In genomic region chrV:13993478-13993877, ce11 we compare ENCODE assay signal across 2 worm cellular contexts.
A peak's percentile ranks its signal among the peaks of the same experiment; 100 is the strongest.
TF ChIP-seq lines count a peak whose summit lies in the region.

No protein-coding gene starts in this region.

TF ChIP-seq in whole organism, L1 larva, 84 proteins besides CTCF, POLR2A, EP300 and RAD21:
- TF ChIP-seq nhr-71 (tag; optimal IDR thresholded peaks at IDR 0.05; lab: Kevin White, UChicago) (peak; percentile 12), unc-130 (tag; optimal IDR thresholded peaks at IDR 0.05; lab: Kevin White, UChicago) (no peak), zip-4 (GFP tag; optimal IDR thresholded peaks at IDR 0.05; lab: Kevin White, UChicago) (no peak), fkh-8 (tag; optimal IDR thresholded peaks at IDR 0.05; lab: Kevin White, UChicago) (peak; percentile 37), ceh-90 (tag; optimal IDR thresholded peaks at IDR 0.05; lab: Kevin White, UChicago) (no peak), lsy-2 (tag; optimal IDR thresholded peaks at IDR 0.05; lab: Kevin White, UChicago) (no peak), nhr-20 (tag; optimal IDR thresholded peaks at IDR 0.05; lab: Kevin White, UChicago) (no peak), nhr-47 (tag; optimal IDR thresholded peaks at IDR 0.05; lab: Kevin White, UChicago) (peak; percentile 47), unc-30 (tag; optimal IDR thresholded peaks at IDR 0.05; lab: Kevin White, UChicago) (no peak), pqm-1 (tag; optimal IDR thresholded peaks at IDR 0.05; lab: Kevin White, UChicago) (no peak), lin-35 (GFP tag; optimal IDR thresholded peaks at IDR 0.05; lab: Kevin White, UChicago) (no peak), ets-5 (GFP tag; IDR thresholded peaks at IDR 0.05; lab: Robert Waterston, UW) (no peak), fkh-4 (tag; optimal IDR thresholded peaks at IDR 0.05; lab: Kevin White, UChicago; ENCODE audit: borderline replicate concordance) (no peak), dsc-1 (tag; optimal IDR thresholded peaks at IDR 0.05; lab: Kevin White, UChicago) (peak; percentile 59), efl-1 (optimal IDR thresholded peaks at IDR 0.05; lab: Kevin White, UChicago) (no peak), efl-1 (GFP tag; optimal IDR thresholded peaks at IDR 0.05 in 1 of 2; lab: Kevin White, UChicago) (no peak), ces-1 (GFP tag; optimal IDR thresholded peaks at IDR 0.05; lab: Kevin White, UChicago) (no peak), Y116A8C.19 (tag; optimal IDR thresholded peaks at IDR 0.05; lab: Kevin White, UChicago; ENCODE audit: borderline replicate concordance) (no peak), nhr-76 (tag; optimal IDR thresholded peaks at IDR 0.05; lab: Kevin White, UChicago) (no peak), lin-13 (GFP tag; optimal IDR thresholded peaks at IDR 0.05; lab: Kevin White, UChicago) (no peak), blmp-1 (tag; optimal IDR thresholded peaks at IDR 0.05; lab: Kevin White, UChicago) (no peak), ztf-11 (tag; optimal IDR thresholded peaks at IDR 0.05; lab: Kevin White, UChicago) (no peak), mab-9 (GFP tag; IDR thresholded peaks at IDR 0.05; lab: Robert Waterston, UW) (no peak), pag-3 (tag; optimal IDR thresholded peaks at IDR 0.05; lab: Kevin White, UChicago; ENCODE audit: borderline replicate concordance, insufficient read depth) (no peak), ceh-88 (GFP tag; IDR thresholded peaks at IDR 0.05; lab: Robert Waterston, UW) (no peak), C16A3.4 (tag; optimal IDR thresholded peaks at IDR 0.05; lab: Kevin White, UChicago) (no peak), egl-27 (tag; optimal IDR thresholded peaks at IDR 0.05; lab: Kevin White, UChicago) (no peak), dpl-1 (GFP tag; optimal IDR thresholded peaks at IDR 0.05; lab: Kevin White, UChicago) (no peak), tlp-1 (tag; optimal IDR thresholded peaks at IDR 0.05; lab: Kevin White, UChicago) (no peak), sox-4 (tag; optimal IDR thresholded peaks at IDR 0.05; lab: Kevin White, UChicago) (peak; percentile 19), pax-3 (tag; optimal IDR thresholded peaks at IDR 0.05; lab: Kevin White, UChicago) (peak; percentile 86), tbx-2 (tag; optimal IDR thresholded peaks at IDR 0.05; lab: Kevin White, UChicago) (no peak), irx-1 (tag; optimal IDR thresholded peaks at IDR 0.05; lab: Kevin White, UChicago) (no peak), xbp-1 (tag; optimal IDR thresholded peaks at IDR 0.05; lab: Kevin White, UChicago) (no peak), elt-3 (tag; optimal IDR thresholded peaks at IDR 0.05; lab: Kevin White, UChicago) (no peak), C34B4.2 (tag; optimal IDR thresholded peaks at IDR 0.05; lab: Kevin White, UChicago) (no peak), aly-2 (tag; optimal IDR thresholded peaks at IDR 0.05; lab: Kevin White, UChicago) (no peak), nhr-12 (tag; optimal IDR thresholded peaks at IDR 0.05; lab: Kevin White, UChicago) (no peak), snpc-4 (tag; optimal IDR thresholded peaks at IDR 0.05; lab: Kevin White, UChicago) (no peak), vab-15 (tag; optimal IDR thresholded peaks at IDR 0.05; lab: Kevin White, UChicago) (no peak), hlh-4 (tag; optimal IDR thresholded peaks at IDR 0.05; lab: Kevin White, UChicago) (no peak)
TF ChIP-seq in whole organism, L1 larva: peak in this region for 6.

TF ChIP-seq in whole organism, L2 larva, 48 proteins besides CTCF, POLR2A, EP300 and RAD21:
- peak; percentile 59 for TF ChIP-seq nhr-21 (tag; optimal IDR thresholded peaks at IDR 0.05; lab: Kevin White, UChicago)
- no peak for TF ChIP-seq fos-1 (tag; optimal IDR thresholded peaks at IDR 0.05; lab: Kevin White, UChicago)
- no peak for TF ChIP-seq crh-2 (tag; optimal IDR thresholded peaks at IDR 0.05; lab: Kevin White, UChicago)
- no peak for TF ChIP-seq F13H6.1 (tag; optimal IDR thresholded peaks at IDR 0.05; lab: Kevin White, UChicago)
- no peak for TF ChIP-seq lin-39 (tag; optimal IDR thresholded peaks at IDR 0.05; lab: Kevin White, UChicago)
- no peak for TF ChIP-seq gmeb-1 (tag; optimal IDR thresholded peaks at IDR 0.05; lab: Kevin White, UChicago)
